Fruit fly (Drosophila melanogaster) whole organism, embryonic: ENCODE measurements around the gene CG13690.

Source experiments
- CG17361 ChIP-seq: fragments of 200-800 bp; sonication (Bioruptor generic); IDR thresholded peaks from 3 replicates; pipeline ENCODE4 v1.3.6; 2022; ENCODE audit warnings: missing biosample characterization, missing genetic modification characterization
- CG17385 ChIP-seq: fragments of 200-800 bp; sonication (Bioruptor generic); optimal IDR thresholded peaks from 3 replicates; lab custom pipeline; 2018; ENCODE audit warnings: missing biosample characterization, mild to moderate bottlenecking, missing genetic modification characterization
- CG4707 ChIP-seq: fragments of 200-800 bp; sonication (Bioruptor generic); optimal IDR thresholded peaks from 2 replicates; lab custom pipeline; 2018; ENCODE audit warnings: missing biosample characterization, mild to moderate bottlenecking, missing genetic modification characterization, moderate library complexity
- CG8388 ChIP-seq: fragments of 200-800 bp; sonication (Bioruptor generic); optimal IDR thresholded peaks from 2 replicates; lab custom pipeline; 2019; ENCODE audit warnings: missing biosample characterization, mild to moderate bottlenecking, missing genetic modification characterization, moderate library complexity
- Lhr ChIP-seq: fragments of 200-800 bp; sonication (Bioruptor generic); optimal IDR thresholded peaks from 3 replicates; lab custom pipeline; 2017; ENCODE audit warnings: mild to moderate bottlenecking, missing biosample characterization, missing genetic modification reagents, missing genetic modification characterization
- Spps ChIP-seq: fragments of 200-800 bp; sonication (Bioruptor generic); optimal IDR thresholded peaks from 2 replicates; lab custom pipeline; 2018; ENCODE audit warnings: missing biosample characterization, mild to moderate bottlenecking, missing genetic modification characterization
- run ChIP-seq: fragments of 200-800 bp; sonication (Bioruptor generic); optimal IDR thresholded peaks from 3 replicates; lab custom pipeline; 2018; ENCODE audit warnings: missing biosample characterization, mild to moderate bottlenecking, missing genetic modification characterization
- usp ChIP-seq: fragments of >200 bp; optimal IDR thresholded peaks from 2 replicates; lab custom pipeline; 2017; ENCODE audit warnings: missing biosample characterization, missing genetic modification characterization

DNA sequence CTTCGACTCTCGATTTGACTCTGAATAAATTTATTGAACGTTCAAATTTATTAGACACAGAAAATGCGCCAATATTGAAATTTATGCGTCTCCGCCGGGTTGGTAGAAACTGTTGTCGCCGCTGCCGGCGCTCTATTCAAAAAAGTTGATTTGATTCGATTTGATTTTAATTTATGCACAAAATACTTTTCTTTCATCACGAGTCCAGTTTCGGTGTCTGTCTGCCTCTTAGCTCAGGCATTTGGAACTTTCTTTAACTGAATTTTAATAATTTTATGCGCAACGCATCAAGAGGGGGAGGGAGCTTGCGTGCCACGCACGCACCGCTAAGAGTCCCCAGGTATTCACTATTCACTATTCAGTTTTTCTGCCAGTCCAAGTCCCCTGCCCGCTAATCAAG lies 18.0 kb upstream of the CG13690 start:
- TF ChIP-seq run (no peak), CG17385 (GFP tag; lab: Kevin White, UChicago) (no peak), CG17361 (no peak), Lhr (GFP tag; lab: Kevin White, UChicago) (no peak), usp (GFP tag; lab: Kevin White, UChicago) (no peak), CG8388 (GFP tag; lab: Kevin White, UChicago) (no peak), Spps (tag; lab: Kevin White, UChicago) (no peak), CG4707 (GFP tag; lab: Kevin White, UChicago) (no peak)
